Worm (Caenorhabditis elegans): ENCODE results near the gene R11A8.1.

DNA sequence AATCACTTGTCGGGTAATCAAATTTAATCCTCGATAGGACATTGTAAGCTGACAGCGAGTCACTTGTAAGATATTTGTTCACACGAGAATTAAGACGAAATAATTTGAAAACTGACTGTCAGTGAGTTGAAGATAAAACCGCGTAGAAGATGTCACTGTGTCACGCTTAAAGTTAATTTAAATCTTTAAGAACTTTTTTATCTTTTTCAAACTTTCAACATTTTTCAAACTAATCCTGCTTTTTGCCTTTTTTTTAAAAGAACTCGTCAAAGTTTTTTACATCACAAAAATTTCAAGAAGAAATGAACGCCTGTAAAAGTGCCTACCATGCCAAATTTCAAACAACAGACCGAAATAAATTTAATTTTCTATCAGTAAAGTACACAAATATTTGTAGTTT, 43.4 kb downstream of the R11A8.1 start, which contains the start of gene acs-18:
- TF ChIP-seq lir-3 (tag; optimal IDR thresholded peaks at IDR 0.05) = no peak
- no peak for TF ChIP-seq ama-1 (optimal IDR thresholded peaks at IDR 0.05)
- TF ChIP-seq nhr-237 (tag; optimal IDR thresholded peaks at IDR 0.05) = no peak
- no peak for TF ChIP-seq ztf-11 (tag; optimal IDR thresholded peaks at IDR 0.05)
- no peak for TF ChIP-seq lin-13 (GFP tag; optimal IDR thresholded peaks at IDR 0.05)
- no peak for TF ChIP-seq ceh-82 (tag; optimal IDR thresholded peaks at IDR 0.05)
- TF ChIP-seq nhr-76 (tag; optimal IDR thresholded peaks at IDR 0.05) = no peak
- no peak for TF ChIP-seq zip-2 (tag; optimal IDR thresholded peaks at IDR 0.05)
- no peak for TF ChIP-seq unc-39 (tag; optimal IDR thresholded peaks at IDR 0.05)
- TF ChIP-seq pha-4 (GFP tag; IDR thresholded peaks at IDR 0.05) = no peak
- no peak for TF ChIP-seq pha-4 (tag; optimal IDR thresholded peaks at IDR 0.05)
- TF ChIP-seq mdl-1 (tag; optimal IDR thresholded peaks at IDR 0.05) = no peak
- TF ChIP-seq ceh-44 (GFP tag; IDR thresholded peaks at IDR 0.05) = no peak
- TF ChIP-seq snpc-4 (tag; optimal IDR thresholded peaks at IDR 0.05) = no peak
- no peak for TF ChIP-seq aha-1 (tag)

Measured in whole organism, L4 larva.